Fruit fly (Drosophila melanogaster): Measurements from ENCODE around the gene CG4239.

The CG4239 gene

DNA sequence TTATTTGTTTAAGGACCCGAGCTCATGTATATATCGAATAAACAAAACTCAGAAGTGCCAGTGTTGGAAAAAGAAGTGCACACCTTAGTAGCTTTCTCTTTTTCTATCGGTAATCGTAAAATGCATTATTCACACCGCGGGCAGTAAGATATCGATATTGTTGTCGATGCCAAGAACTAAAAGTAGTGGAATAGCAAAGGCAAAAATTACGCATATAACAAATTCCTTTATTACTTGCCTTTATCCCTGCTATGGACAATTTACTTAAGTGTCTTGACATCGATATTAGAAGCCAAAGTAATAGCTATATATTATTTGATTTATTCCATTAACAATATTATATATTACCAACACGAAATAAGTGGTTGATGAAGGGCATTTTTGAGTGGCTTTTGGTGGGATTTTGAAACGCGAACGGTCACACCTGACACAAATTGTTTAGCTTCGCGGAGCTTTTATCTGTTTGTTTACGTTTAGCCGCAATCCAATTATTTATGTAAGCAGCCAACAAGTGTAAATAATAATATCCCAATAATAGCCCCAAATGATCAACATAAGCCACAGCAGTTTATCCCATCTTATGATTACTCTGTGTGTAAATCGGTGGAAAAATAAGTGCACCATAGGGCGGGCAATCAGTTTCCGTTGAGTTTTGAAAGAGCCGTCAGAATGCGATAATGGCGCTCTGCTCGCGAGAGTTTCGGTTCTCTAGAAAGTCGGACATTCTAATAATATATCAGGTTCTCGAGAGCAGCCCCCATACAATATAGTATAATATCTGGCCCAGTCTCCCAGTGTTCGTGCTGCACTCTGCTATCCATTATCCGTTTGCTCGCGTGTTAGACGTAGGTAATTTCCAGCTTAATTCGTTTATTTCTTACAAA lies at the start of gene CG4239, which contains the start of gene CG9992 (continued):
- TF ChIP-seq CG16779 (GFP tag; IDR thresholded peaks at IDR 0.05) = no peak
- TF ChIP-seq CG14860 (GFP tag; IDR thresholded peaks at IDR 0.05; ENCODE audit: partially characterized antibody) = peak; percentile 45; the same call in 1 of the 3 replicates
- peak; percentile 59; the same call in 1 of the 2 replicates for TF ChIP-seq sob (GFP tag; IDR thresholded peaks at IDR 0.05)
- TF ChIP-seq sisA (GFP tag; IDR thresholded peaks at IDR 0.05) = peak; percentile 61
- TF ChIP-seq Sry-δ (GFP tag; optimal IDR thresholded peaks at IDR 0.05) = peak; percentile 69
- TF ChIP-seq fd96Cb (tag; optimal IDR thresholded peaks at IDR 0.05) = peak; percentile 61
- TF ChIP-seq grn (GFP tag; optimal IDR thresholded peaks at IDR 0.05) = no peak
- TF ChIP-seq CG15696 (tag; optimal IDR thresholded peaks at IDR 0.05) = peak; percentile 50
- peak; percentile 29 for TF ChIP-seq Dp (GFP tag; optimal IDR thresholded peaks at IDR 0.05)
- TF ChIP-seq pnt (GFP tag; optimal IDR thresholded peaks at IDR 0.05) = peak; percentile 51
- TF ChIP-seq D (optimal IDR thresholded peaks at IDR 0.05) = no peak
- peak; percentile 52 for TF ChIP-seq D (GFP tag; optimal IDR thresholded peaks at IDR 0.05)
- TF ChIP-seq CG9797 (GFP tag; optimal IDR thresholded peaks at IDR 0.05) = peak; percentile 55
- peak; percentile 49; the same call in 2 of the 3 replicates for TF ChIP-seq croc (GFP tag; conservative IDR thresholded peaks at IDR 0.05)
- TF ChIP-seq Bgb (GFP tag; IDR thresholded peaks at IDR 0.05; ENCODE audit: partially characterized antibody) = peak; percentile 54
- no peak for TF ChIP-seq CG5245 (GFP tag; optimal IDR thresholded peaks at IDR 0.05)
- TF ChIP-seq Dip3 (GFP tag; optimal IDR thresholded peaks at IDR 0.05) = peak; percentile 34
- no peak for TF ChIP-seq luna (GFP tag; optimal IDR thresholded peaks at IDR 0.05)
- TF ChIP-seq sim (GFP tag; IDR thresholded peaks at IDR 0.05) = no peak
- peak; percentile 85 for TF ChIP-seq CoRest (tag; optimal IDR thresholded peaks at IDR 0.05)
- no peak for TF ChIP-seq MESR4 (GFP tag; optimal IDR thresholded peaks at IDR 0.05)
- no peak for TF ChIP-seq CG4854 (GFP tag; optimal IDR thresholded peaks at IDR 0.05)
- TF ChIP-seq CHES-1-like (GFP tag; optimal IDR thresholded peaks at IDR 0.05) = peak; percentile 57
- peak; percentile 42 for TF ChIP-seq fd64A (GFP tag; optimal IDR thresholded peaks at IDR 0.05)
- TF ChIP-seq CG3281 (GFP tag; optimal IDR thresholded peaks at IDR 0.05) = peak; percentile 44
- TF ChIP-seq CG7987 (GFP tag; optimal IDR thresholded peaks at IDR 0.05) = no peak
- no peak for TF ChIP-seq eyg (GFP tag; optimal IDR thresholded peaks at IDR 0.05)
- TF ChIP-seq zfh1 (GFP tag; IDR thresholded peaks at IDR 0.05) = peak; percentile 44; the same call in 1 of the 3 replicates
- no peak for TF ChIP-seq Lpt (GFP tag; optimal IDR thresholded peaks at IDR 0.05)
- TF ChIP-seq CG9215 (GFP tag; IDR thresholded peaks at IDR 0.05) = peak; percentile 76
- peak; percentile 31 to 67 for TF ChIP-seq dpn (GFP tag; optimal IDR thresholded peaks at IDR 0.05)
- TF ChIP-seq CG3407 (GFP tag; optimal IDR thresholded peaks at IDR 0.05) = no peak
- TF ChIP-seq so (GFP tag; IDR thresholded peaks at IDR 0.05) = no peak; the same call in 2 of the 3 replicates
- peak; percentile 70 for TF ChIP-seq hkb (optimal IDR thresholded peaks at IDR 0.05)
- no peak for TF ChIP-seq hkb (GFP tag; IDR thresholded peaks at IDR 0.05)
- TF ChIP-seq emc (GFP tag; optimal IDR thresholded peaks at IDR 0.05) = no peak
- TF ChIP-seq ci (GFP tag; IDR thresholded peaks at IDR 0.05) = peak; percentile 47; the same call in 1 of the 3 replicates
- TF ChIP-seq Hr78 (GFP tag; optimal IDR thresholded peaks at IDR 0.05) = no peak
- no peak for TF ChIP-seq TFAM (GFP tag; optimal IDR thresholded peaks at IDR 0.05)
- TF ChIP-seq CG6813 (GFP tag; optimal IDR thresholded peaks at IDR 0.05) = peak; percentile 6
- TF ChIP-seq CG10979 (tag; optimal IDR thresholded peaks at IDR 0.05) = peak; percentile 17
- TF ChIP-seq Nf-YC (tag; optimal IDR thresholded peaks at IDR 0.05) = peak; percentile 53
- TF ChIP-seq Hand (GFP tag; optimal IDR thresholded peaks at IDR 0.05) = no peak
- no peak for TF ChIP-seq zf30C (GFP tag; optimal IDR thresholded peaks at IDR 0.05)
- peak; percentile 44; the same call in 1 of the 2 replicates for TF ChIP-seq CG31224 (GFP tag; IDR thresholded peaks at IDR 0.05)
- TF ChIP-seq phol (tag; optimal IDR thresholded peaks at IDR 0.05) = peak; percentile 86
- TF ChIP-seq sr (GFP tag; IDR thresholded peaks at IDR 0.05) = no peak
- no peak for TF ChIP-seq sc (optimal IDR thresholded peaks at IDR 0.05)
- TF ChIP-seq sc (GFP tag; optimal IDR thresholded peaks at IDR 0.05) = no peak

All from whole organism, embryonic.